Fruit fly (Drosophila melanogaster) whole organism, embryonic: ENCODE data around the gene srl.

Source experiments
- CG10979 ChIP-seq: fragments of 200-800 bp; sonication (Bioruptor generic); optimal IDR thresholded peaks from 2 replicates; lab custom pipeline; 2018; ENCODE audit warnings: missing biosample characterization, mild to moderate bottlenecking, missing genetic modification characterization, moderate library complexity
- CG13123 ChIP-seq: fragments of 200-800 bp; sonication (Bioruptor generic); optimal IDR thresholded peaks from 2 replicates; lab custom pipeline; 2016; ENCODE audit warnings: missing biosample characterization, missing genetic modification characterization
- CG14441 ChIP-seq: fragments of 200-800 bp; sonication (Bioruptor generic); IDR thresholded peaks from 2 replicates; pipeline ENCODE4 v1.3.6; 2022; ENCODE audit warnings: missing biosample characterization, missing genetic modification characterization
- CG15073 ChIP-seq: fragments of 200-800 bp; sonication (Bioruptor generic); optimal IDR thresholded peaks from 2 replicates; lab custom pipeline; 2016; ENCODE audit warnings: missing biosample characterization, missing genetic modification characterization
- CG16779 ChIP-seq: fragments of 200-800 bp; sonication (Bioruptor generic); IDR thresholded peaks from 2 replicates; pipeline ENCODE4 v1.3.6; 2022; ENCODE audit warnings: missing biosample characterization, missing genetic modification characterization
- CG17829 ChIP-seq: fragments of 200-800 bp; optimal IDR thresholded peaks from 2 replicates; lab custom pipeline; 2019; ENCODE audit warnings: missing biosample characterization, mild to moderate bottlenecking, missing genetic modification characterization, moderate library complexity
- CG2129 ChIP-seq: fragments of 200-800 bp; sonication (Bioruptor generic); IDR thresholded peaks from 2 replicates; pipeline ENCODE4 v1.3.6; 2022; ENCODE audit warnings: missing biosample characterization, missing genetic modification characterization; ENCODE audit not compliant: partially characterized antibody
- CG2202 ChIP-seq: fragments of 200-800 bp; sonication (Bioruptor generic); optimal IDR thresholded peaks from 2 replicates; lab custom pipeline; 2018; ENCODE audit warnings: missing biosample characterization, mild to moderate bottlenecking, missing genetic modification characterization
- CG30403 ChIP-seq: fragments of 200-800 bp; sonication (Bioruptor generic); optimal IDR thresholded peaks from 3 replicates; lab custom pipeline; 2016; ENCODE audit warnings: missing biosample characterization, missing genetic modification characterization
- CG7357 ChIP-seq: fragments of 200-800 bp; sonication (Bioruptor generic); IDR thresholded peaks from 3 replicates; pipeline ENCODE4 v1.3.6; 2022; ENCODE audit warnings: missing biosample characterization, missing genetic modification characterization
- CG7963 ChIP-seq: fragments of 200-800 bp; sonication (Bioruptor generic); IDR thresholded peaks from 3 replicates; pipeline ENCODE4 v1.3.6; 2022; ENCODE audit warnings: missing biosample characterization, missing genetic modification characterization; ENCODE audit not compliant: partially characterized antibody
- CG8089 ChIP-seq: fragments of 200-800 bp; sonication (Bioruptor generic); optimal IDR thresholded peaks from 3 replicates; lab custom pipeline; 2016; ENCODE audit warnings: missing biosample characterization, missing genetic modification characterization
- D19B ChIP-seq: fragments of 200-800 bp; sonication (Bioruptor generic); optimal IDR thresholded peaks from 2 replicates; lab custom pipeline; 2017; ENCODE audit warnings: missing biosample characterization, mild to moderate bottlenecking, missing genetic modification characterization
- Dbx ChIP-seq: fragments of 200-800 bp; sonication (Bioruptor generic); IDR thresholded peaks from 3 replicates; pipeline ENCODE4 v1.3.6; 2022; ENCODE audit warnings: missing biosample characterization, missing genetic modification characterization
- Deaf1 ChIP-seq: fragments of 200-800 bp; optimal IDR thresholded peaks from 3 replicates; lab custom pipeline; 2019; ENCODE audit warnings: missing biosample characterization, mild to moderate bottlenecking, missing genetic modification characterization, moderate library complexity
- E2f1 ChIP-seq: fragments of 200-800 bp; sonication (Bioruptor generic); IDR thresholded peaks from 2 replicates; pipeline ENCODE4 v1.3.6; 2022; ENCODE audit warnings: missing biosample characterization, missing genetic modification characterization
- Elba2 ChIP-seq: fragments of 200-800 bp; sonication (Bioruptor generic); optimal IDR thresholded peaks from 3 replicates; lab custom pipeline; 2016; ENCODE audit warnings: missing biosample characterization, missing genetic modification characterization
- H15 ChIP-seq: fragments of 200-800 bp; sonication (Bioruptor generic); IDR thresholded peaks from 3 replicates; pipeline ENCODE4 v1.3.6; 2022; ENCODE audit warnings: missing biosample characterization, missing genetic modification characterization
- Hand ChIP-seq: fragments of 200-800 bp; sonication (Bioruptor generic); optimal IDR thresholded peaks from 2 replicates; lab custom pipeline; 2017; ENCODE audit warnings: mild to moderate bottlenecking, missing biosample characterization, missing genetic modification reagents, missing genetic modification characterization
- Hr3 ChIP-seq: fragments of 200-800 bp; sonication (Bioruptor generic); optimal IDR thresholded peaks from 3 replicates; lab custom pipeline; 2016; ENCODE audit warnings: missing biosample characterization, missing genetic modification characterization
- Kr ChIP-seq: fragments of 200-800 bp; sonication (Bioruptor generic); optimal IDR thresholded peaks from 2 replicates; lab custom pipeline; 2017; ENCODE audit warnings: missing biosample characterization, mild to moderate bottlenecking, missing genetic modification characterization
- Max ChIP-seq: fragments of 200-800 bp; sonication (Bioruptor generic); optimal IDR thresholded peaks from 2 replicates; lab custom pipeline; 2016; ENCODE audit warnings: missing biosample characterization, mild to moderate bottlenecking, missing genetic modification characterization
- Optix ChIP-seq: fragments of 200-800 bp; sonication (Bioruptor generic); IDR thresholded peaks from 3 replicates; pipeline ENCODE4 v1.3.6; 2022; ENCODE audit warnings: missing biosample characterization, missing genetic modification characterization
- Ptx1 ChIP-seq: fragments of 200-800 bp; sonication (Bioruptor generic); IDR thresholded peaks from 2 replicates; pipeline ENCODE4 v1.3.6; 2022; ENCODE audit warnings: missing biosample characterization, missing genetic modification characterization
- Ravus ChIP-seq: fragments of 200-800 bp; sonication (Bioruptor generic); IDR thresholded peaks from 2 replicates; pipeline ENCODE4 v1.3.6; 2022; ENCODE audit warnings: missing biosample characterization, missing genetic modification characterization
- Rx ChIP-seq: fragments of 200-800 bp; sonication (Bioruptor generic); IDR thresholded peaks from 2 replicates; pipeline ENCODE4 v1.3.6; 2022; ENCODE audit warnings: missing biosample characterization, missing genetic modification characterization
- Scr ChIP-seq: fragments of 200-800 bp; sonication (Bioruptor generic); IDR thresholded peaks from 2 replicates; pipeline ENCODE4 v1.3.6; 2022; ENCODE audit warnings: missing biosample characterization, missing genetic modification characterization; ENCODE audit not compliant: partially characterized antibody
- Trl ChIP-seq, 3 experiments: fragments of >200 bp in 2 of 3; fragments of 200-800 bp in 1 of 3; sonication (Bioruptor generic) in 1 of 3; optimal IDR thresholded peaks; 2 replicates in 1 of 3; 3 replicates in 2 of 3; lab custom pipeline; 2016 to 2017; ENCODE audit warnings: missing biosample characterization in 1 of 3, missing genetic modification characterization in 1 of 3
- YL-1 ChIP-seq: fragments of 200-800 bp; sonication (Bioruptor generic); optimal IDR thresholded peaks from 3 replicates; lab custom pipeline; 2017; ENCODE audit warnings: missing biosample characterization, mild to moderate bottlenecking, missing genetic modification characterization
- ap ChIP-seq: fragments of 200-800 bp; sonication (Bioruptor generic); IDR thresholded peaks from 2 replicates; pipeline ENCODE4 v1.3.6; 2022; ENCODE audit warnings: missing biosample characterization, missing genetic modification characterization
- az2 ChIP-seq: fragments of 200-800 bp; sonication (Bioruptor generic); optimal IDR thresholded peaks from 3 replicates; lab custom pipeline; 2016; ENCODE audit warnings: missing biosample characterization, missing genetic modification characterization
- dimm ChIP-seq: fragments of 200-800 bp; sonication (Bioruptor generic); IDR thresholded peaks from 2 replicates; pipeline ENCODE4 v1.3.6; 2022; ENCODE audit warnings: missing biosample characterization, missing genetic modification characterization
- dpn ChIP-seq, 2 experiments: fragments of 200-800 bp; sonication (Bioruptor generic); optimal IDR thresholded peaks; 3 replicates each; lab custom pipeline; 2016; ENCODE audit warnings: missing biosample characterization in 2 of 2, missing genetic modification characterization in 2 of 2
- ems ChIP-seq: fragments of 200-800 bp; sonication (Bioruptor generic); optimal IDR thresholded peaks from 3 replicates; lab custom pipeline; 2016; ENCODE audit warnings: missing biosample characterization, missing genetic modification characterization
- en ChIP-seq: fragments of 200-800 bp; sonication (Bioruptor generic); optimal IDR thresholded peaks from 2 replicates; lab custom pipeline; 2016; ENCODE audit warnings: missing biosample characterization, missing genetic modification characterization
- esg ChIP-seq: fragments of 200-800 bp; sonication (Bioruptor generic); conservative IDR thresholded peaks from 2 replicates; pipeline ENCODE4 v1.3.6; 2022; ENCODE audit warnings: missing biosample characterization, missing genetic modification characterization
- eve ChIP-seq, 2 experiments: fragments of >200 bp; optimal IDR thresholded peaks; 2 replicates each; lab custom pipeline; 2017; ENCODE audit warnings: missing biosample characterization in 2 of 2, missing genetic modification characterization in 2 of 2
- fd3F ChIP-seq: fragments of 200-800 bp; sonication (Bioruptor generic); optimal IDR thresholded peaks from 2 replicates; lab custom pipeline; 2018; ENCODE audit warnings: missing biosample characterization, mild to moderate bottlenecking, missing genetic modification characterization, moderate library complexity
- gce ChIP-seq: fragments of 200-800 bp; sonication (Bioruptor generic); IDR thresholded peaks from 3 replicates; pipeline ENCODE4 v1.3.6; 2022; ENCODE audit warnings: missing biosample characterization, missing genetic modification characterization
- gem ChIP-seq: fragments of 200-800 bp; sonication (Bioruptor generic); optimal IDR thresholded peaks from 2 replicates; lab custom pipeline; 2019; ENCODE audit warnings: missing biosample characterization, mild to moderate bottlenecking, missing genetic modification characterization, moderate library complexity
- grn ChIP-seq: fragments of 200-800 bp; sonication (Bioruptor generic); optimal IDR thresholded peaks from 3 replicates; lab custom pipeline; 2017; ENCODE audit warnings: missing biosample characterization, missing genetic modification characterization
- gsb ChIP-seq: fragments of 200-800 bp; sonication (Bioruptor generic); IDR thresholded peaks from 2 replicates; pipeline ENCODE4 v1.3.6; 2022; ENCODE audit warnings: missing biosample characterization, missing genetic modification characterization
- gt ChIP-seq: fragments of 200-800 bp; sonication (Bioruptor generic); IDR thresholded peaks from 2 replicates; pipeline ENCODE4 v1.3.6; 2022; ENCODE audit warnings: missing biosample characterization, missing genetic modification characterization
- h ChIP-seq: fragments of >200 bp; optimal IDR thresholded peaks from 2 replicates; lab custom pipeline; 2017
- ham ChIP-seq: fragments of 200-800 bp; sonication (Bioruptor generic); IDR thresholded peaks from 2 replicates; pipeline ENCODE4 v1.3.6; 2022; ENCODE audit warnings: missing biosample characterization, missing genetic modification characterization
- kay ChIP-seq: fragments of 200-800 bp; sonication (Bioruptor generic); optimal IDR thresholded peaks from 2 replicates; lab custom pipeline; 2016; ENCODE audit warnings: missing biosample characterization, missing genetic modification characterization
- mld ChIP-seq: fragments of 200-800 bp; sonication (Bioruptor generic); IDR thresholded peaks from 3 replicates; pipeline ENCODE4 v1.3.6; 2022; ENCODE audit warnings: missing biosample characterization, missing genetic modification characterization; ENCODE audit not compliant: partially characterized antibody
- sc ChIP-seq, 3 experiments: fragments of >200 bp in 2 of 3; fragments of 200-800 bp in 1 of 3; sonication (Bioruptor generic) in 1 of 3; optimal IDR thresholded peaks; 2 replicates in 2 of 3; 3 replicates in 1 of 3; lab custom pipeline; 2017; ENCODE audit warnings: mild to moderate bottlenecking in 1 of 3, missing biosample characterization in 1 of 3, missing genetic modification characterization in 1 of 3, missing genetic modification reagents in 1 of 3
- sqz ChIP-seq: fragments of 200-800 bp; sonication (Bioruptor generic); optimal IDR thresholded peaks from 3 replicates; lab custom pipeline; 2018; ENCODE audit warnings: missing biosample characterization, mild to moderate bottlenecking, missing genetic modification characterization
- stwl ChIP-seq: fragments of 200-800 bp; sonication (Bioruptor generic); optimal IDR thresholded peaks from 3 replicates; lab custom pipeline; 2018; ENCODE audit warnings: missing biosample characterization, mild to moderate bottlenecking, missing genetic modification characterization, moderate library complexity

srl gene

DNA sequence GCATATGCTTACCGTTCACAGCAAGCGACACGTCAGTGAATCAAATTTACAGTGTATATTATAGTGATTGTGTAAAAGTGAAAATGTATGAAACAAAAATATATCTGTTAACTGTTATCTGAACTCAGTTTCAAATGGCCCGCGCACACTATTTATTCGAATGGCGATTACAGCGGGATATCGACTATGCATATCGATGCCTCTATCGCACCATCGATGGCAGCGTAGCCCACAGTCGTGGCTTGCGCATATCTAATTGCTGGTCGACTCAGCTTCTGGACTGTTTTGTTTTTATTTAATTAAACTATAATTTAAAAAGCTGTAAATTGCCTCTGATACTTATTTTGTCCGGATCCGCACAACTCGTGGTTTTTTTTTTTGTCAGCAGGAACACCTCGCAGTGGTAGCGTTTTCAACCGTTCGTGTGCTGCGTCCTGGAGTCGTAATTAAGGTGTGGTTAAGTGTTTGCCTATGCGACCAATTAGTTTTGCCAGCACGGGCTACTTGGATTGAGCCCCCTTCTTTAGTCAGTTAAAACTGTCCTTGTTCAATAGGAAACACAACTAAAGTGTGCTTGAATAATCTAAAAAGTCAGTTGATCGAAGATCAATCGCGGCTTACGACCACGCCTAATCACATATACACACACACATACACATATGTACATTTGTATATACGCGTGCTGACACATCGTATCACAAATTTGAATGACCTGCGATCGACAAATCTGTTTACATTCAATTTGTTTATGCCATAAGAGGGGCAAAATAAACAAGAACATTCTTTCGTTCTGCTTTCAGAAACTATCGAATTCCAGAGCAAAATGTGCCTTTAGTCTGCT, 47.8 kb downstream of the srl start, which contains the start of gene Cont (continued):
- TF ChIP-seq dpn (GFP tag; optimal IDR thresholded peaks at IDR 0.05; lab: Kevin White, UChicago) (no peak), Optix (GFP tag; lab: Robert Waterston, UW) (no peak), CG30403 (GFP tag; lab: Kevin White, UChicago) (no peak), CG17829 (peak; percentile 24), h (lab: Kevin White, UChicago) (no peak), sc (optimal IDR thresholded peaks at IDR 0.05; lab: Kevin White, UChicago) (no peak), sc (GFP tag; optimal IDR thresholded peaks at IDR 0.05; lab: Kevin White, UChicago) (no peak), CG14441 (no peak), gem (no peak), ap (GFP tag; lab: Robert Waterston, UW) (no peak), ham (GFP tag; lab: Robert Waterston, UW) (no peak), H15 (GFP tag; lab: Robert Waterston, UW) (no peak), Kr (GFP tag; lab: Kevin White, UChicago) (no peak), E2f1 (GFP tag; lab: Robert Waterston, UW) (no peak), stwl (tag; lab: Kevin White, UChicago) (peak; percentile 55), gt (GFP tag; lab: Robert Waterston, UW) (no peak), Trl (optimal IDR thresholded peaks at IDR 0.05; lab: Kevin White, UChicago) (no peak), Trl (GFP tag; optimal IDR thresholded peaks at IDR 0.05; lab: Kevin White, UChicago) (no peak), Elba2 (GFP tag; lab: Kevin White, UChicago) (peak; percentile 57), YL-1 (GFP tag; lab: Kevin White, UChicago) (peak; percentile 79), Rx (no peak), Dbx (GFP tag; lab: Robert Waterston, UW) (peak; percentile 60; the same call in 1 of the 3 replicates), esg (GFP tag; lab: Robert Waterston, UW) (no peak), mld (GFP tag; lab: Robert Waterston, UW) (peak; percentile 82), ems (GFP tag; lab: Kevin White, UChicago) (no peak), kay (no peak), sqz (no peak), CG2202 (tag; lab: Kevin White, UChicago) (no peak), CG8089 (GFP tag; lab: Kevin White, UChicago) (no peak), Hr3 (GFP tag; lab: Kevin White, UChicago) (no peak), Deaf1 (tag; lab: Kevin White, UChicago) (no peak), fd3F (GFP tag; lab: Kevin White, UChicago) (no peak), en (GFP tag; lab: Kevin White, UChicago) (no peak), CG16779 (no peak), Hand (GFP tag; lab: Kevin White, UChicago) (no peak), Ravus (GFP tag; lab: Robert Waterston, UW) (no peak), gce (GFP tag; lab: Robert Waterston, UW) (no peak), CG2129 (GFP tag; lab: Robert Waterston, UW) (peak; percentile 62), CG13123 (GFP tag; lab: Kevin White, UChicago) (no peak), CG7963 (GFP tag; lab: Robert Waterston, UW) (peak; percentile 94), grn (GFP tag; lab: Kevin White, UChicago) (no peak), D19B (GFP tag; lab: Kevin White, UChicago) (no peak), gsb (GFP tag; lab: Robert Waterston, UW) (no peak), CG10979 (tag; lab: Kevin White, UChicago) (no peak), az2 (GFP tag; lab: Kevin White, UChicago) (no peak), Max (GFP tag; lab: Kevin White, UChicago) (no peak), CG15073 (GFP tag; lab: Kevin White, UChicago) (no peak), dimm (GFP tag; lab: Robert Waterston, UW) (no peak), Ptx1 (GFP tag; lab: Robert Waterston, UW) (no peak), eve (GFP tag; optimal IDR thresholded peaks at IDR 0.05; lab: Kevin White, UChicago) (no peak), CG7357 (GFP tag; lab: Robert Waterston, UW) (no peak), Scr (GFP tag; lab: Robert Waterston, UW) (peak; percentile 91)
